Fruit fly (Drosophila melanogaster): ENCODE measurements around the gene thw.

The thw gene

DNA sequence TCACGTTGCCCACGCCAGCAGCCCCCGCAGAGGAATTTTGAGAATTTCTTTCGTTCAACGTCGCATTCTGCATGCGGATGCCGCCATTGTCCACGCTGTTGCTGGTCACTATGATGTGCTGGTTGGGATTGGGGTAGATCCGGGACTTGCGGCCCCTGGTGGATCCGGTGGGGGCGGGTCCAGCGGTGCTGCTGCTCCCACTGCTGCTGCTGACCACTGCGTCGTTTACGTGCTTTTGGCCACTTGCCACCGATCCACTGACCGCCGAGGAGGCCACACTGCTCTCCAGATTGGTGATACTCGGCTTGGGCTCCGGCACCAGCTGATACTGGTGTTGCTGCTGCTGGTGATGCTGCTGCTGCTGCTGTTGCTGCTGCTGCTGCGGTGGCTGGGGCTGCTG, 52.6 kb downstream of the thw start:
- TF ChIP-seq Ets65A (GFP tag) (peak; percentile 17), Gug (GFP tag; IDR thresholded peaks at IDR 0.05) (no peak), ssp (GFP tag; IDR thresholded peaks at IDR 0.05) (no peak), Oli (tag; optimal IDR thresholded peaks at IDR 0.05) (no peak), Hr39 (optimal IDR thresholded peaks at IDR 0.05) (peak; percentile 53), CG8478 (optimal IDR thresholded peaks at IDR 0.05) (peak; percentile 40)

DNA sequence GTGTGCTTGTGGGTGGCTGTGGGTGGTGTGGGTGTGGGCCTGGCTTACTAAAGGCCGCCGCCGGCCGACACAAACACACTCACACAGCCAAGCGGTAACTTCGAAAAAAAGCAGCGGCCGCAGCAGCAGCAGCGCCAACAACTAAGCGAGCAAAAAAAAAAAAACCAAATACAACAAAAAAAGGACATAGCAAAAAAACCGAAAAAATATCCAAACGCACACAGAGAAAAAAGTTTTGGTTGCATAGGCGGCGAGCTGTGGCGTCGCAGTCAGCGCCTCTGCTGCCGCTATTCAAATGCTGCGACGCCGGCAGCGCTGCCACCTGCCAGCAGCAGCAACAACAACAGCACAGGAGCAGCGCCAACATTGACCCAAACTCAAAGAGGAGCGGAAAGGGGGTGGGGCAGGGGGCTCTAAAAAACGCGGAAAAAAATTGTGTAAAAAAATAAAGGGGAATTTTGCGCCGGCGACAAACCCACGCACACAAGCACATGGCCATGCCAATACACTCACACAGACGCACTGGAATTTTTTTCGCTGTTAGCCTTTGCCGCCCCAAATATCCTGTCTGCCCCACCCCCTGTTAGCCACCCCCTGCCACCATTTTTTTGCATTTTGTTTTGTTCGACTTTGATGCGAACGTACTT, 58.2 kb downstream of the thw start:
- TF ChIP-seq CG4360 (GFP tag; IDR thresholded peaks at IDR 0.05) (0 out of 2 replicates have a peak, but pooled peaks have one; percentile 24), dpn (GFP tag; optimal IDR thresholded peaks at IDR 0.05) (no peak), esg (GFP tag; conservative IDR thresholded peaks at IDR 0.05) (no peak), sqz (GFP tag; optimal IDR thresholded peaks at IDR 0.05) (peak; percentile 92), nom (GFP tag; optimal IDR thresholded peaks at IDR 0.05) (peak; percentile 23), CG9215 (GFP tag; IDR thresholded peaks at IDR 0.05) (0 out of 2 replicates have a peak, but pooled peaks have one; percentile 9), Adf1 (GFP tag; IDR thresholded peaks at IDR 0.05) (peak; percentile 89)

DNA sequence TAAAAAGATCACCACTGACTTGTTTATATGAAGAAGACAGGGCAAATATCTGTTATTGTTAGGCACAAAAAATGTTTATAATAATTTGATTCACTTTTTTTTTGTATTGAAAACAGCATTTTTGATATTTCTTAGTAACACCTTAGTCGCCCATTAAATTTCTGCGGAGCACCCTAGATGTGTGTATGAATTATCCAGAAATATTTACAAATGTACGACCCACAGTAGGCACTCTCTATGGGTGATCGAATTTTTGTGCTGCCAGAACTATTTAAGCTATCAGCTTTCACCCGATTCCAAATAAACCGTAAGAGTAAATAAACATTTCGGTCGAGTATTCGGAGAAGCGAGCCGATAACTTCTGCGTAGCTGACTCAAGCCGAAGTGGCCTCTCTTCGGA, 61.4 kb downstream of the thw start, which contains the start of gene RacGAP84C:
RacGAP84C (plus strand) TSS at position 301 of the 400 bp plus-strand sequence.
- TF ChIP-seq Hr51 (GFP tag; optimal IDR thresholded peaks at IDR 0.05) (no peak), Ets65A (GFP tag) (no peak), pum (GFP tag; optimal IDR thresholded peaks at IDR 0.05) (no peak), Dip2 (GFP tag; IDR thresholded peaks at IDR 0.05) (no peak), bab2 (GFP tag; optimal IDR thresholded peaks at IDR 0.05) (no peak)
